Worm (Caenorhabditis elegans) whole organism, young adult: ENCODE results near the gene fbxa-72.

Experiments
- B0019.2 ChIP-seq: fragments of 200-800 bp; sonication (Bioruptor generic); conservative IDR thresholded peaks from 2 replicates; pipeline ENCODE4 v1.3.6; 2022; ENCODE audit warnings: missing genetic modification reagents, missing genetic modification characterization, missing compliant biosample characterization
- B0336.3 ChIP-seq: fragments of 200-800 bp; sonication (Bioruptor generic); IDR thresholded peaks from 2 replicates; pipeline ENCODE4 v1.3.6; 2022; ENCODE audit warnings: missing genetic modification characterization, missing compliant biosample characterization
- C17E4.6 ChIP-seq: fragments of 200-800 bp; sonication (Bioruptor generic); IDR thresholded peaks from 2 replicates; pipeline ENCODE4 v1.3.6; 2022; ENCODE audit warnings: missing genetic modification reagents, missing genetic modification characterization, missing compliant biosample characterization
- F10E7.11 ChIP-seq: sonication (generic microtip); optimal IDR thresholded peaks from 2 replicates; lab custom pipeline; 2017; ENCODE audit warnings: mild to moderate bottlenecking, missing genetic modification characterization, moderate library complexity, missing compliant biosample characterization
- F55B11.4 ChIP-seq: sonication (generic microtip); optimal IDR thresholded peaks from 2 replicates; lab custom pipeline; 2016; ENCODE audit warnings: missing compliant biosample characterization, missing genetic modification characterization, borderline replicate concordance; ENCODE audit not compliant: insufficient read depth
- F57A8.1 ChIP-seq: fragments of 200-800 bp; sonication (Bioruptor generic); optimal IDR thresholded peaks from 2 replicates; lab custom pipeline; 2018; ENCODE audit warnings: mild to moderate bottlenecking, missing genetic modification characterization, moderate library complexity, missing compliant biosample characterization
- F57C9.4 ChIP-seq: sonication (generic microtip); optimal IDR thresholded peaks from 2 replicates; lab custom pipeline; 2017; ENCODE audit warnings: mild to moderate bottlenecking, missing genetic modification characterization, missing compliant biosample characterization
- T26A5.8 ChIP-seq: sonication (generic microtip); optimal IDR thresholded peaks from 2 replicates; lab custom pipeline; 2016; ENCODE audit warnings: missing genetic modification characterization, missing compliant biosample characterization
- Y79H2A.3 ChIP-seq: fragments of 200-800 bp; sonication (Bioruptor generic); conservative IDR thresholded peaks from 2 replicates; pipeline ENCODE4 v1.3.6; 2022; ENCODE audit warnings: missing genetic modification reagents, missing genetic modification characterization, missing compliant biosample characterization
- ama-1 ChIP-seq, 3 experiments: fragments of 150-350 bp in 1 of 3; sonication (generic microtip) in 2 of 3; optimal IDR thresholded peaks; 2 replicates each; lab custom pipeline; 2014 to 2018; ENCODE audit warnings: missing biosample characterization in 2 of 3, missing genetic modification characterization in 2 of 3, missing genetic modification reagents in 2 of 3
- aptf-2 ChIP-seq: fragments of 200-800 bp; sonication (Bioruptor generic); conservative IDR thresholded peaks from 2 replicates; pipeline ENCODE4 v1.3.6; 2022; ENCODE audit warnings: missing genetic modification reagents, missing genetic modification characterization, missing compliant biosample characterization
- aptf-3 ChIP-seq: fragments of 200-800 bp; sonication (Bioruptor generic); IDR thresholded peaks from 2 replicates; pipeline ENCODE4 v1.3.6; 2022; ENCODE audit warnings: missing genetic modification characterization, missing compliant biosample characterization
- cebp-1 ChIP-seq, 2 experiments: fragments of 200-800 bp in 1 of 2; sonication (Bioruptor generic) in 1 of 2; sonication (generic microtip) in 1 of 2; IDR thresholded peaks in 1 of 2; optimal IDR thresholded peaks in 1 of 2; 2 replicates each; pipeline versions ENCODE4 v1.3.6 to Lab custom; 2017 to 2022; ENCODE audit warnings: missing compliant biosample characterization in 2 of 2, missing genetic modification characterization in 2 of 2, mild to moderate bottlenecking in 1 of 2, missing genetic modification reagents in 1 of 2, moderate library complexity in 1 of 2
- dox-1 ChIP-seq: fragments of 200-800 bp; sonication (Bioruptor generic); IDR thresholded peaks from 2 replicates; pipeline ENCODE4 v1.3.6; 2022; ENCODE audit warnings: missing genetic modification reagents, missing genetic modification characterization, missing compliant biosample characterization
- egl-44 ChIP-seq: fragments of 200-800 bp; sonication (Bioruptor generic); IDR thresholded peaks from 2 replicates; pipeline ENCODE4 v1.3.6; 2022; ENCODE audit warnings: missing genetic modification reagents, missing genetic modification characterization, missing compliant biosample characterization
- egrh-3 ChIP-seq: fragments of 200-800 bp; sonication (Bioruptor generic); IDR thresholded peaks from 2 replicates; pipeline ENCODE4 v1.3.6; 2022; ENCODE audit warnings: missing genetic modification reagents, missing genetic modification characterization, missing compliant biosample characterization
- ets-4 ChIP-seq: fragments of 200-800 bp; sonication (Bioruptor generic); optimal IDR thresholded peaks from 2 replicates; lab custom pipeline; 2018; ENCODE audit warnings: mild to moderate bottlenecking, missing genetic modification characterization, missing compliant biosample characterization
- gei-17 ChIP-seq: fragments of 200-800 bp; sonication (Bioruptor generic); optimal IDR thresholded peaks from 2 replicates; lab custom pipeline; 2018; ENCODE audit warnings: mild to moderate bottlenecking, missing genetic modification characterization, missing compliant biosample characterization
- hlh-12 ChIP-seq: sonication (generic microtip); optimal IDR thresholded peaks from 2 replicates; lab custom pipeline; 2016; ENCODE audit warnings: missing genetic modification characterization, missing compliant biosample characterization
- hmg-20 ChIP-seq: fragments of 200-800 bp; sonication (Bioruptor generic); IDR thresholded peaks from 2 replicates; pipeline ENCODE4 v1.3.6; 2022; ENCODE audit warnings: missing genetic modification reagents, missing genetic modification characterization, missing compliant biosample characterization
- hsf-1 ChIP-seq: fragments of 200-800 bp; sonication (Bioruptor generic); IDR thresholded peaks from 2 replicates; pipeline ENCODE4 v1.3.6; 2022; ENCODE audit warnings: missing genetic modification reagents, missing genetic modification characterization, missing compliant biosample characterization
- lin-26 ChIP-seq: fragments of 200-800 bp; sonication (Bioruptor generic); IDR thresholded peaks from 2 replicates; pipeline ENCODE4 v1.3.6; 2022; ENCODE audit warnings: missing genetic modification reagents, missing genetic modification characterization, missing compliant biosample characterization
- lin-35 ChIP-seq, 3 experiments: fragments of 150-350 bp in 2 of 3; sonication (generic microtip) in 1 of 3; optimal IDR thresholded peaks; 2 replicates each; lab custom pipeline; 2014 to 2018; ENCODE audit warnings: missing biosample characterization in 3 of 3, missing genetic modification characterization in 3 of 3, missing genetic modification reagents in 3 of 3
- lsl-1 ChIP-seq: fragments of 200-800 bp; sonication (Bioruptor generic); optimal IDR thresholded peaks from 2 replicates; lab custom pipeline; 2018; ENCODE audit warnings: mild to moderate bottlenecking, missing genetic modification characterization, moderate library complexity, missing compliant biosample characterization
- lsy-27 ChIP-seq: sonication (generic microtip); optimal IDR thresholded peaks from 2 replicates; lab custom pipeline; 2017; ENCODE audit warnings: missing genetic modification characterization, mild to moderate bottlenecking, missing compliant biosample characterization, antibody characterized with exemption, missing genotype, borderline replicate concordance; ENCODE audit not compliant: insufficient read depth
- madf-10 ChIP-seq: sonication (generic microtip); optimal IDR thresholded peaks from 2 replicates; lab custom pipeline; 2016; ENCODE audit warnings: mild to moderate bottlenecking, missing genetic modification characterization, missing compliant biosample characterization
- nfya-2 ChIP-seq: fragments of 200-800 bp; sonication (Bioruptor generic); IDR thresholded peaks from 2 replicates; pipeline ENCODE4 v1.3.6; 2022; ENCODE audit warnings: missing genetic modification reagents, missing genetic modification characterization, missing compliant biosample characterization
- nfyb-1 ChIP-seq: fragments of 200-800 bp; sonication (Bioruptor generic); IDR thresholded peaks from 2 replicates; pipeline ENCODE4 v1.3.6; 2022; ENCODE audit warnings: missing genetic modification reagents, missing genetic modification characterization, missing compliant biosample characterization
- nhr-120 ChIP-seq: fragments of 200-800 bp; sonication (Bioruptor generic); IDR thresholded peaks from 2 replicates; pipeline ENCODE4 v1.3.6; 2022; ENCODE audit warnings: missing genetic modification characterization, missing compliant biosample characterization
- nhr-80 ChIP-seq: sonication (generic microtip); optimal IDR thresholded peaks from 2 replicates; lab custom pipeline; 2016; ENCODE audit warnings: missing genetic modification characterization, missing compliant biosample characterization
- pha-4 ChIP-seq: fragments of 150-350 bp; sonication (generic microtip); optimal IDR thresholded peaks from 2 replicates; lab custom pipeline; 2014; ENCODE audit warnings: missing biosample characterization, missing genetic modification reagents, missing genetic modification characterization
- somi-1 ChIP-seq: fragments of 200-800 bp; sonication (Bioruptor generic); optimal IDR thresholded peaks from 2 replicates; lab custom pipeline; 2018; ENCODE audit warnings: mild to moderate bottlenecking, missing genetic modification characterization, missing compliant biosample characterization
- tbx-9 ChIP-seq: sonication (generic microtip); optimal IDR thresholded peaks from 2 replicates; lab custom pipeline; 2016; ENCODE audit warnings: borderline replicate concordance, missing genetic modification characterization, inconsistent platforms, missing compliant biosample characterization
- unc-130 ChIP-seq: sonication (generic microtip); optimal IDR thresholded peaks from 2 replicates; lab custom pipeline; 2016; ENCODE audit warnings: missing genetic modification reagents, missing genetic modification characterization, missing compliant biosample characterization
- zfh-2 ChIP-seq: fragments of 200-800 bp; sonication (Bioruptor generic); conservative IDR thresholded peaks from 2 replicates; pipeline ENCODE4 v1.3.6; 2022; ENCODE audit warnings: missing genetic modification reagents, missing genetic modification characterization, missing compliant biosample characterization
- zim-3 ChIP-seq: sonication (generic microtip); optimal IDR thresholded peaks from 2 replicates; lab custom pipeline; 2017; ENCODE audit warnings: mild to moderate bottlenecking, missing genetic modification characterization, moderate library complexity, missing compliant biosample characterization
- ztf-25 ChIP-seq: fragments of 200-800 bp; sonication (Bioruptor generic); IDR thresholded peaks from 2 replicates; pipeline ENCODE4 v1.3.6; 2022; ENCODE audit warnings: missing genetic modification reagents, missing genetic modification characterization, missing compliant biosample characterization

fbxa-72 gene

DNA sequence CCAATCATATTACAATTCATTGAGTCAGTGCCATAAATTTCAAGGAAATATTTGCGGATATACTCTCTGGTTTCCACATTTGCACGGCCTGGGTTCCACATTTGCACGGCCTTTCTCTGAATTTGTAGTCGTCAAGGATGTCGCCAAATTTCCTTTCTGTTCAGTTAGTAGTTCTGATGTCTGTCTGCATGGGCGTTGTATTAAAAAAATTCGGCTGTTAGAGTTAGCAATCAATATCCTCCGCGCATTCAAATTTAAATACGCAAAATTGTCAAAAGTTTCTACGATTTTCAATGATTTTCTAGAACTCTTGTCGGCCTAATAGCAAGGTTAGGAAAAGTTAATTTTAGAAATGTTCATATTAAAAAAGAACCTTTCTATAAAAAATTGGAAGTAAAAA, 19.4 kb upstream of the fbxa-72 start, which contains the start of gene srj-52:
Gene srj-52 (minus strand): TSS at position 101 of the 400 bp plus-strand sequence.
- TF ChIP-seq B0019.2 (GFP tag; lab: Robert Waterston, UW): no peak
- no peak for TF ChIP-seq zim-3
- no peak for TF ChIP-seq nfya-2

DNA sequence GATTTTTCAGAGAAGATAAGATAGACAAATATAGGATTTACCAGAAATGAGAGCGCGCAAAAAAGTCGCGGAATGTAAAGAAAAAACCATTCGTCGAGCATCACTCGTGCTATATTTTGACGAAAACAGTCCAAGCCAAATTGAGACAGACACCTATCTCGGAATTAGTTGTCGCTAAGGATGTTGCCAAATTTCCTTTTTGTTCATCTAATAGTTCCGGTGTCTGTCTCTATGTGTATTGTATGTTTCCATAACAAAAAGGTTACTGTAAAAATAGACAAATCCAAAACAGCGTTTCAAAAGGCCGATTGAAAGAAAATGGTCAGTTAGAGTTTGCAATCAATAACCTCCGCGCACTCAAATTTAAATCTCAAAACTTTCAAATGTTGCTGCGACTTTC, 18.1 kb upstream of the fbxa-72 start, which contains the start of gene srj-53:
Gene srj-53 (minus strand): TSS at position 101 of the 400 bp plus-strand sequence.
- TF ChIP-seq unc-130 (GFP tag; lab: Kevin White, UChicago): no peak
- TF ChIP-seq pha-4 (tag; lab: Kevin White, UChicago): no peak
- TF ChIP-seq zim-3: no peak
- TF ChIP-seq egl-44 (GFP tag; lab: Robert Waterston, UW): no peak
- TF ChIP-seq C17E4.6 (GFP tag; lab: Robert Waterston, UW): no peak
- TF ChIP-seq nhr-120 (GFP tag; lab: Robert Waterston, UW): no peak
- no peak for TF ChIP-seq gei-17
- no peak for TF ChIP-seq Y79H2A.3 (GFP tag; lab: Robert Waterston, UW)
- no peak for TF ChIP-seq F55B11.4 (tag; lab: Kevin White, UChicago)
- TF ChIP-seq dox-1 (GFP tag; lab: Robert Waterston, UW): no peak
- TF ChIP-seq lsy-27 (tag; lab: Kevin White, UChicago): no peak
- TF ChIP-seq nhr-80: no peak
- no peak for TF ChIP-seq tbx-9 (tag; lab: Kevin White, UChicago)
- no peak for TF ChIP-seq lin-26

DNA sequence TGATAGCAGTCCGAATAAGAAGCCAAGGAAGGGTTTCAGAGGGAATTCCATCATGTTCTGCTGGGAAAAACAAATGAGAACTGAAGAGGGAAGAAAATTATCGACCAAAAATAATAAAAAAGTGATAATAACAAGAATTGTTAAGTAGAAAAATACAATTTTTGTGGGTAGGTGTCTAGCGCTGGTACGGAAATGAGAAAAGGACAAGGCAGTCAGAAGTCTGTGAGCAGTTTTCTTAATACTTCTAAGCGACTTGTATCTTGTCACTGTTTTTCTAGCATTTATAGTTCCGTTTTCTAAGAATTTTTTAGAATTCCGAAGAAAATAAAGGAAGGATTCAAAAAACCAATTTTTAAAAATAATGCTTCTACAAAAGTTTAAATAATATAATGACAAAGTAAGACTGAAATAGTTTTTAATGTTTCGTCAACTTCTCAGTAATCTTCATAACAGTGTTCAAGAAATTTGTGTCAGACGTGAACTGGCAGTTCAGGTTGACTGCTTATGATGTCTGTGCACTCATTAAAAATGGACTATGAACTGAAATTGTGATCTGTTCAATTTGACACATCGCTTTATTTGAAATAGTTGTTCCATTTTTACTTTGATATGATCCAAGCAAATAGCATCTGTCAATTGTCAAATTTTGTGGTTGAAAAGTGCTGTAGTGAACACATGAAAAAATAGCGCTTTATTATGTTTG, 16.3 kb upstream of the fbxa-72 start, which contains the start of gene srx-4:
Gene srx-4 (minus strand): TSS at position 51 of the 703 bp plus-strand sequence.
- TF ChIP-seq T26A5.8 (tag; lab: Kevin White, UChicago) (no peak), nhr-120 (GFP tag; lab: Robert Waterston, UW) (no peak), lsl-1 (GFP tag; lab: Kevin White, UChicago) (no peak), aptf-3 (no peak), F10E7.11 (no peak), C17E4.6 (GFP tag; lab: Robert Waterston, UW) (no peak), B0019.2 (GFP tag; lab: Robert Waterston, UW) (no peak), lin-35 (GFP tag; optimal IDR thresholded peaks at IDR 0.05; lab: Kevin White, UChicago) (no peak), cebp-1 (GFP tag; IDR thresholded peaks at IDR 0.05; lab: Robert Waterston, UW) (no peak), cebp-1 (tag; optimal IDR thresholded peaks at IDR 0.05; lab: Kevin White, UChicago) (no peak), madf-10 (no peak), ets-4 (GFP tag; lab: Kevin White, UChicago) (no peak), hsf-1 (GFP tag; lab: Robert Waterston, UW) (no peak), B0336.3 (GFP tag; lab: Robert Waterston, UW) (no peak), hmg-20 (GFP tag; lab: Robert Waterston, UW) (no peak), somi-1 (GFP tag; lab: Kevin White, UChicago) (no peak)

DNA sequence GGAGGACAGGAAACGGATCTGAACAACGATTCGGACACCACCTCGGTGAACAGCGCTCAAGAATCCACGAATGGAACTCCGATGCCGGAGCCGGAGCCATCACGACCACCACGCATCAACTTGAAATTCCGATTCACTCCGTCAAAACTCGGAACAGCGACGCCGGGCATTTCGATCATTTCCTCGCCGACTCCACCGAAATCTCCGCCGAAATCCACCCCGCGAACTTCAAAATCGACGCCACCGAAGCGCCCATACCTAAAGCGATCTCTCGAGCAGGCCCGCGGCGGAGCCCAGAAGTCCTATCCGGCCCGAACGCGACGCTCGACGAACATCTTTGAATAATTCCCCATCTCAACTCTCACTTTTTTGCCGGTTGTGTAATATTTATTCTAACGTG, 13.0 kb upstream of the fbxa-72 start:
- no peak for TF ChIP-seq aptf-2 (GFP tag; lab: Robert Waterston, UW)
- no peak for TF ChIP-seq hlh-12 (tag; lab: Kevin White, UChicago)
- no peak for TF ChIP-seq nfyb-1 (GFP tag; lab: Robert Waterston, UW)
- no peak for TF ChIP-seq ztf-25 (GFP tag; lab: Robert Waterston, UW)
- peak; percentile 70 for TF ChIP-seq zfh-2
- no peak for TF ChIP-seq ama-1 (optimal IDR thresholded peaks at IDR 0.05; lab: Kevin White, UChicago)
- no peak for TF ChIP-seq ama-1 (GFP tag; optimal IDR thresholded peaks at IDR 0.05; lab: Kevin White, UChicago)
- TF ChIP-seq F57A8.1 (GFP tag; lab: Kevin White, UChicago): no peak
- TF ChIP-seq egrh-3 (GFP tag; lab: Robert Waterston, UW): peak; percentile 46; the same call in 1 of the 2 replicates
- no peak for TF ChIP-seq F57C9.4 (tag; lab: Kevin White, UChicago)
